Worm (Caenorhabditis elegans) whole organism, L3 larva: ENCODE results near the gene cyp-33D1.

Experiments
- ZK546.5 ChIP-seq: sonication (generic microtip); optimal IDR thresholded peaks from 2 replicates; lab custom pipeline; 2017; ENCODE audit warnings: missing biosample characterization, missing genetic modification characterization
- ceh-28 ChIP-seq: fragments of 150-350 bp; optimal IDR thresholded peaks from 2 replicates; lab custom pipeline; 2014; ENCODE audit warnings: missing biosample characterization, missing genetic modification reagents, missing genetic modification characterization
- ceh-82 ChIP-seq: fragments of 150-350 bp; optimal IDR thresholded peaks from 2 replicates; lab custom pipeline; 2014; ENCODE audit warnings: missing biosample characterization, missing genetic modification characterization
- ceh-9 ChIP-seq: sonication (generic microtip); optimal IDR thresholded peaks from 2 replicates; lab custom pipeline; 2018; ENCODE audit warnings: missing biosample characterization, missing genetic modification characterization
- daf-12 ChIP-seq: fragments of 150-350 bp; optimal IDR thresholded peaks from 2 replicates; lab custom pipeline; 2014; ENCODE audit warnings: missing biosample characterization, missing genetic modification reagents, missing genetic modification characterization
- egl-27 ChIP-seq: sonication (generic microtip); optimal IDR thresholded peaks from 4 replicates; lab custom pipeline; 2017; ENCODE audit warnings: missing biosample characterization, missing genetic modification reagents, missing genetic modification characterization
- elt-1 ChIP-seq: fragments of 150-350 bp; optimal IDR thresholded peaks from 2 replicates; lab custom pipeline; 2014; ENCODE audit warnings: missing biosample characterization, missing genetic modification characterization
- elt-2 ChIP-seq: sonication (generic microtip); optimal IDR thresholded peaks from 2 replicates; lab custom pipeline; 2016; ENCODE audit warnings: missing genetic modification reagents, mild to moderate bottlenecking, missing genetic modification characterization, missing compliant biosample characterization
- elt-3 ChIP-seq, 3 experiments: fragments of 150-350 bp in 1 of 3; sonication (generic microtip) in 2 of 3; optimal IDR thresholded peaks; 2 replicates in 2 of 3; 4 replicates in 1 of 3; lab custom pipeline; 2014 to 2017; ENCODE audit warnings: missing biosample characterization in 3 of 3, missing genetic modification characterization in 3 of 3
- fkh-10 ChIP-seq: sonication (generic microtip); optimal IDR thresholded peaks from 2 replicates; lab custom pipeline; 2017; ENCODE audit warnings: missing biosample characterization, missing genetic modification reagents, missing genetic modification characterization
- fos-1 ChIP-seq: fragments of 150-350 bp; optimal IDR thresholded peaks from 2 replicates; lab custom pipeline; 2014; ENCODE audit warnings: missing biosample characterization, missing genetic modification characterization
- jun-1 ChIP-seq: fragments of 150-350 bp; optimal IDR thresholded peaks from 2 replicates; lab custom pipeline; 2014; ENCODE audit warnings: missing biosample characterization, missing genetic modification reagents, missing genetic modification characterization
- lsy-12 ChIP-seq: sonication (generic microtip); optimal IDR thresholded peaks from 2 replicates; lab custom pipeline; 2016; ENCODE audit warnings: mild to moderate bottlenecking, missing genetic modification characterization, missing compliant biosample characterization
- mdl-1 ChIP-seq: fragments of 150-350 bp; optimal IDR thresholded peaks from 2 replicates; lab custom pipeline; 2014; ENCODE audit warnings: missing biosample characterization, missing genetic modification characterization
- mml-1 ChIP-seq: fragments of 150-350 bp; sonication (generic microtip); optimal IDR thresholded peaks from 3 replicates; lab custom pipeline; 2014; ENCODE audit warnings: missing biosample characterization, missing genetic modification characterization
- nfya-1 ChIP-seq: sonication (generic microtip); optimal IDR thresholded peaks from 2 replicates; lab custom pipeline; 2017; ENCODE audit warnings: missing genetic modification characterization, mild to moderate bottlenecking, missing compliant biosample characterization, antibody characterized with exemption, moderate library complexity; ENCODE audit not compliant: insufficient read depth
- nhr-12 ChIP-seq: fragments of 150-350 bp; optimal IDR thresholded peaks from 2 replicates; lab custom pipeline; 2014; ENCODE audit warnings: missing biosample characterization, missing genetic modification characterization
- nhr-23 ChIP-seq: fragments of 150-350 bp; optimal IDR thresholded peaks from 2 replicates; lab custom pipeline; 2014; ENCODE audit warnings: missing biosample characterization, missing genetic modification reagents, missing genetic modification characterization
- nhr-237 ChIP-seq: fragments of 150-350 bp; optimal IDR thresholded peaks from 2 replicates; lab custom pipeline; 2014; ENCODE audit warnings: missing biosample characterization, missing genetic modification characterization
- nhr-25 ChIP-seq: sonication (generic microtip); optimal IDR thresholded peaks from 2 replicates; lab custom pipeline; 2017; ENCODE audit warnings: missing biosample characterization, missing genetic modification characterization
- nhr-28 ChIP-seq: fragments of 150-350 bp; optimal IDR thresholded peaks from 2 replicates; lab custom pipeline; 2014; ENCODE audit warnings: missing biosample characterization, missing genetic modification characterization
- nhr-67 ChIP-seq: fragments of 150-350 bp; optimal IDR thresholded peaks from 2 replicates; lab custom pipeline; 2014; ENCODE audit warnings: missing biosample characterization, missing genetic modification characterization
- nhr-76 ChIP-seq: fragments of 150-350 bp; sonication (generic microtip); optimal IDR thresholded peaks from 5 replicates; lab custom pipeline; 2014; ENCODE audit warnings: missing biosample characterization, missing genetic modification characterization
- nhr-77 ChIP-seq: fragments of 150-350 bp; optimal IDR thresholded peaks from 2 replicates; lab custom pipeline; 2014; ENCODE audit warnings: missing biosample characterization, missing genetic modification characterization
- pha-4 ChIP-seq: fragments of 150-350 bp; optimal IDR thresholded peaks from 2 replicates; lab custom pipeline; 2014; ENCODE audit warnings: missing biosample characterization, missing genetic modification reagents, missing genetic modification characterization
- pqm-1 ChIP-seq: fragments of 150-350 bp; optimal IDR thresholded peaks from 2 replicates; lab custom pipeline; 2017; ENCODE audit warnings: missing biosample characterization, missing genetic modification characterization, inconsistent platforms
- sea-2 ChIP-seq: fragments of 150-350 bp; sonication (generic microtip); optimal IDR thresholded peaks from 4 replicates; lab custom pipeline; 2014; ENCODE audit warnings: missing biosample characterization, missing genetic modification reagents, missing genetic modification characterization
- tbx-2 ChIP-seq: sonication (generic microtip); optimal IDR thresholded peaks from 2 replicates; lab custom pipeline; 2016; ENCODE audit warnings: mild to moderate bottlenecking, missing genetic modification characterization, missing compliant biosample characterization

The cyp-33D1 gene

ce11 chrV:16182918-16183317 is 7.3 kb upstream of the cyp-33D1 start, which contains the start of gene srh-277:
Gene srh-277 (plus strand): TSS chrV:16183218.
- TF ChIP-seq mml-1 (tag; lab: Kevin White, UChicago): no peak
- no peak for TF ChIP-seq pqm-1 (tag; lab: Kevin White, UChicago)
- TF ChIP-seq mdl-1 (tag; lab: Kevin White, UChicago): no peak
- no peak for TF ChIP-seq lsy-12 (tag; lab: Kevin White, UChicago)
- TF ChIP-seq, all 47 proteins: peak for 0

ce11 chrV:16182110-16182509 is 6.5 kb upstream of the cyp-33D1 start, which contains the start of gene srz-13:
Gene srz-13 (plus strand): TSS chrV:16182410.
- TF ChIP-seq ceh-28 (tag; lab: Kevin White, UChicago) (no peak), daf-12 (tag; lab: Kevin White, UChicago) (no peak), nhr-77 (tag; lab: Kevin White, UChicago) (no peak), nfya-1 (no peak), nhr-25 (tag; lab: Kevin White, UChicago) (no peak)

DNA sequence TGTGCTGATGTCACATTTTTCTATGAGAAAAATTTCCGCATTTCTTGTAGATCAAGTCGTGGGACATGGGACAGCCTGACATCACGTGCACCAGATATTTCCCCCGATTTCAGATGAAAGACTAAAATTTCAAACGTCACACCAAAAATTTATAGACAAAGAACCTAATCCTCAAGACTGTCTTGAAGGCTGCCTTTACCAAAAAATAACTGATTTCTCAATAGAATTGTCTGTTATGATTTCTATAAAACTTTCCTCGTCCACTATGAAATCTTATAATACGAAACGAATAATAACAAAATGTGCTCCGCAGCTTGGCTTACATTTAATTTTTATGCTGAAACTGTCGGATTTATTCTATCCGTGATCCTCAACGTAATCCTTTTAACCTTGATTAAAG is 4.7 kb upstream of the cyp-33D1 start, which contains the start of gene str-106:
Gene str-106, plus strand, starts transcription at position 301 of the 400 bp plus-strand sequence.
- TF ChIP-seq nhr-77 (tag; lab: Kevin White, UChicago) (no peak), ZK546.5 (tag; lab: Kevin White, UChicago) (no peak), nhr-23 (tag; lab: Kevin White, UChicago) (no peak), sea-2 (GFP tag; lab: Kevin White, UChicago) (no peak), ceh-28 (tag; lab: Kevin White, UChicago) (no peak), tbx-2 (no peak), elt-3 (tag; optimal IDR thresholded peaks at IDR 0.05; lab: Kevin White, UChicago) (no peak), fkh-10 (GFP tag; lab: Kevin White, UChicago) (no peak)
- TF ChIP-seq, all 47 proteins: peak for 0

- peak; percentile 60 for TF ChIP-seq elt-2
- TF ChIP-seq pqm-1 (tag; lab: Kevin White, UChicago): peak; percentile 35
- no peak for TF ChIP-seq ceh-9
These were observed 430 bp downstream of the cyp-33D1 start for ce11 chrV:16175227-16175626.

DNA sequence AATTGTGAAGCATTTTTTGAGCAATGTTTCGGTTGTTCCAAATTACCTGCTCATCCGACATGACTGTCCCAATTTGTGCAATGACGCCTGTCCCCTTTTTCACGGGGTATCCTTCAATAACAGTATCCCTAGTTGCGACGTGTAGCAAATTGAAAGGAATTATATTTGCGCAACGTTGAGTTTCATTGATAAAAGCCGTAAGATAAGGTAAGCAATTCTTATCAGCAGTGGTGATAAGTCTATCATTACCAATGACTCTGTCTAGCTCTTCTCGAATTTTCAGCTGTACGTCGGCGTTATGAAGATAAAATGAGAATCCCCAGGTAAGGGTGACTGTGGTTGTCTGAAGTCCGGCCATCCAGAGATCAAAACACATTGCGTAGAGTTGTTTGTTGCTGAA is 1.5 kb downstream of the cyp-33D1 start:
- TF ChIP-seq pha-4 (tag; lab: Kevin White, UChicago): no peak
- TF ChIP-seq elt-2: peak; percentile 23

DNA sequence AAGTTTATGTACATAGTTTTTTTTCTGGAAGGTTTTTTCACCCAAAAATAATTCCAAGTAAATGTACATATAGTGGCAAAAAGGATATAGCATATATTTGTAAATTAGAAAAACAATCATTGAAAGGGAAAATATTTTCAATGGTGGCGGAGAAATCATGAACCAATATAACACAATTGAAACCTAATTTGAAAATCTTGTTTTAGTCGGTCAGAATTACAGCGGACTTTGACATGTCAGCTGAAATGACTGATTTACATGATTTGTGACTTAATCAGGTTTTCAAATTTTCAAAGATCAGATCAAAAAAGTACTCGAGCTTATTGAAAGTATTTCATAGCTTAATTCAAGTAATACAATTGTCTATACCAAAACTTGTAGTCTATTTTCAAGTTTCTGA is 3.9 kb downstream of the cyp-33D1 start, which contains the start of gene K05D4.9:
Gene K05D4.9, minus strand, starts transcription at position 101 of the 400 bp plus-strand sequence.
- TF ChIP-seq nhr-76 (tag; lab: Kevin White, UChicago): no peak
- no peak for TF ChIP-seq nhr-237 (tag; lab: Kevin White, UChicago)
- no peak for TF ChIP-seq nhr-77 (tag; lab: Kevin White, UChicago)
- TF ChIP-seq ceh-82 (tag; lab: Kevin White, UChicago): no peak
- no peak for TF ChIP-seq lsy-12 (tag; lab: Kevin White, UChicago)

ce11 chrV:16169026-16169425 is 6.6 kb downstream of the cyp-33D1 start, which contains the start of gene str-111:
Gene str-111 (minus strand): TSS chrV:16169126.
- TF ChIP-seq nhr-67 (tag; lab: Kevin White, UChicago): no peak
- TF ChIP-seq nfya-1: no peak
- TF ChIP-seq elt-2: no peak
- TF ChIP-seq mdl-1 (tag; lab: Kevin White, UChicago): no peak
- TF ChIP-seq fos-1: no peak
- no peak for TF ChIP-seq nhr-28 (tag; lab: Kevin White, UChicago)
- TF ChIP-seq elt-1 (tag; lab: Kevin White, UChicago): no peak
- TF ChIP-seq, all 47 proteins: peak for 0

DNA sequence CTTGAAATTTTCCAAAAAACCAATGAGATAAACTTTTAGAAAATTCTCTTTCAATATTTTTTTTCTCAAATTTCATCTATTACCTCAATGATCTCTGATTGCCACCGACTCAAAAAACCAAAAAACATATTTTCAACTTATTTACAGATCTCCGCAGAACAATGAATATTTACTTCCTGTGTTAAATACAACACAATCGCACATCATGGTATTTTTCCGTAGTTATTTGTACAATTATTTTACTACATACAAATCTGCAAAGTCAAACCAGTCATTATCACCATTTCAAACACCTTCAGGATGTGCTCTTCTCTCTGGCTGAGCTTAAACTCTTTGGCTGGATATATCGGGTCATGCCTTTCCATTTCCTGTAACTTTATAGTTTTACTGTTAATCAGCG is 9.7 kb downstream of the cyp-33D1 start, which contains the start of gene str-108:
Gene str-108, plus strand, starts transcription at position 301 of the 400 bp plus-strand sequence.
- TF ChIP-seq nfya-1 (no peak), nhr-12 (tag; lab: Kevin White, UChicago) (no peak), nhr-25 (tag; lab: Kevin White, UChicago) (no peak), egl-27 (tag; lab: Kevin White, UChicago) (no peak), mdl-1 (tag; lab: Kevin White, UChicago) (no peak), jun-1 (no peak), pha-4 (tag; lab: Kevin White, UChicago) (no peak), lsy-12 (tag; lab: Kevin White, UChicago) (no peak), nhr-23 (tag; lab: Kevin White, UChicago) (no peak), ceh-28 (tag; lab: Kevin White, UChicago) (no peak), elt-3 (tag; optimal IDR thresholded peaks at IDR 0.05; lab: Kevin White, UChicago) (no peak), nhr-67 (tag; lab: Kevin White, UChicago) (no peak)
